Worm (Caenorhabditis elegans) whole organism, L1 larva: ENCODE results near the gene dod-21.

Experiments
- ces-1 ChIP-seq: fragments of 150-350 bp; optimal IDR thresholded peaks from 2 replicates; lab custom pipeline; 2014; ENCODE audit warnings: missing biosample characterization, missing genetic modification reagents, missing genetic modification characterization
- efl-1 ChIP-seq, 4 experiments: fragments of 150-350 bp; optimal IDR thresholded peaks in 3 of 4; peaks in 1 of 4; 1 replicate in 1 of 4; 2 replicates in 3 of 4; lab custom pipeline; 2014; ENCODE audit warnings: missing biosample characterization in 2 of 4, missing genetic modification characterization in 2 of 4, missing genetic modification reagents in 2 of 4
- egl-27 ChIP-seq, 2 experiments: fragments of 150-350 bp in 1 of 2; sonication (generic microtip); optimal IDR thresholded peaks; 3 replicates each; lab custom pipeline; 2017 to 2018; ENCODE audit warnings: missing biosample characterization in 2 of 2, missing genetic modification characterization in 2 of 2, missing genetic modification reagents in 2 of 2
- fkh-10 ChIP-seq: sonication (generic microtip); optimal IDR thresholded peaks from 2 replicates; lab custom pipeline; 2017; ENCODE audit warnings: missing biosample characterization, missing genetic modification reagents, missing genetic modification characterization
- lin-35 ChIP-seq, 2 experiments: fragments of 150-350 bp; optimal IDR thresholded peaks; 2 replicates each; lab custom pipeline; 2014; ENCODE audit warnings: missing biosample characterization in 2 of 2, missing genetic modification characterization in 2 of 2, missing genetic modification reagents in 2 of 2
- nhr-12 ChIP-seq: sonication (generic microtip); optimal IDR thresholded peaks from 2 replicates; lab custom pipeline; 2017; ENCODE audit warnings: missing biosample characterization, missing genetic modification characterization
- nhr-20 ChIP-seq: sonication (generic microtip); optimal IDR thresholded peaks from 2 replicates; lab custom pipeline; 2016; ENCODE audit warnings: mild to moderate bottlenecking, missing genetic modification characterization, missing compliant biosample characterization
- nhr-77 ChIP-seq: fragments of 150-350 bp; optimal IDR thresholded peaks from 2 replicates; lab custom pipeline; 2014; ENCODE audit warnings: missing biosample characterization, missing genetic modification characterization
- pqm-1 ChIP-seq: sonication (generic microtip); optimal IDR thresholded peaks from 3 replicates; lab custom pipeline; 2017; ENCODE audit warnings: missing biosample characterization, missing genetic modification characterization
- unc-130 ChIP-seq: fragments of 150-350 bp; optimal IDR thresholded peaks from 2 replicates; lab custom pipeline; 2017; ENCODE audit warnings: missing biosample characterization, missing genetic modification characterization, inconsistent platforms
- unc-62 ChIP-seq: fragments of 150-350 bp; optimal IDR thresholded peaks from 2 replicates; lab custom pipeline; 2014; ENCODE audit warnings: missing biosample characterization, missing genetic modification reagents, missing genetic modification characterization
- zag-1 ChIP-seq: fragments of 150-350 bp; optimal IDR thresholded peaks from 2 replicates; lab custom pipeline; 2014; ENCODE audit warnings: missing biosample characterization, missing genetic modification characterization

DNA sequence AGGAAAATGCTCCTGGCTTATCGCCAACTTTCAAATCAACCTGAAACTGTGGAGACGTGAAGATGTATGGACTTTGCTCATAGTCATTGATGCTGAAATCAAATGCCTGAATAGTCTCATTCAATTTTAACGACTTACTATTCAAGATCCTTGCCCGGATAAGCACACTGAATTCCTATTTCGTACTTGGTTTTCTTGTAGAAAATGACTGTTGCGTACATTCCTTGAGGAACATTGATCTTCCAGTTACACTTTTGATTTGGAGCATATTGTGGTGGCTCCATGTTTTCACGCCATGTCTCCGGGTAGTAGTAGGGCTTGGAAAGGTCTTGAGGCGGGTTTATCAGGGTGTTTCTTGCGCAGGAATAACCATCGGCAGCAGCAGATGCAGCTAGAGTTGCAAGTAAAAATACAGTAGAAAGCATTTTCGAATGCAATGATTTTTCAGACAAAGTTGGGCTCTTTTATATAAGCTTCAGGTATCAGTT, 22.0 kb upstream of the dod-21 start, which contains the start of gene irg-6:
- TF ChIP-seq efl-1 (optimal IDR thresholded peaks at IDR 0.05; lab: Kevin White, UChicago) (no peak), efl-1 (GFP tag; optimal IDR thresholded peaks at IDR 0.05 in 1 of 2; lab: Kevin White, UChicago) (no peak), unc-62 (GFP tag; lab: Kevin White, UChicago) (no peak), pqm-1 (tag; lab: Kevin White, UChicago) (no peak), lin-35 (GFP tag; optimal IDR thresholded peaks at IDR 0.05; lab: Kevin White, UChicago) (no peak), egl-27 (tag; optimal IDR thresholded peaks at IDR 0.05; lab: Kevin White, UChicago) (no peak), fkh-10 (GFP tag; lab: Kevin White, UChicago) (no peak), unc-130 (no peak), nhr-20 (tag; lab: Kevin White, UChicago) (no peak), zag-1 (tag; lab: Kevin White, UChicago) (no peak), nhr-77 (tag; lab: Kevin White, UChicago) (no peak), nhr-12 (tag; lab: Kevin White, UChicago) (no peak), ces-1 (no peak)
